Fruit fly (Drosophila melanogaster): Measurements from ENCODE around the gene CG17917.

Gene CG17917

dm6 chr3R:6368100-6368499 is 26.3 kb downstream of the CG17917 start, which contains the start of gene CG42724 (continued):
- no peak for TF ChIP-seq CG4360 (GFP tag; IDR thresholded peaks at IDR 0.05)
- TF ChIP-seq Ptx1 (GFP tag; IDR thresholded peaks at IDR 0.05): peak; percentile 74
- no peak for TF ChIP-seq dmrt99B (tag; optimal IDR thresholded peaks at IDR 0.05)
- TF ChIP-seq CG5180 (GFP tag; optimal IDR thresholded peaks at IDR 0.05): no peak
- TF ChIP-seq crc (GFP tag; optimal IDR thresholded peaks at IDR 0.05): peak; percentile 46
- no peak for TF ChIP-seq CG17829 (tag; optimal IDR thresholded peaks at IDR 0.05)
- TF ChIP-seq CG6654 (GFP tag; optimal IDR thresholded peaks at IDR 0.05): no peak
- peak; percentile 45 for TF ChIP-seq NC2α (GFP tag; optimal IDR thresholded peaks at IDR 0.05)
- TF ChIP-seq Hr3 (GFP tag; optimal IDR thresholded peaks at IDR 0.05): peak; percentile 47
- TF ChIP-seq CG43689 (GFP tag; IDR thresholded peaks at IDR 0.05): no peak
- no peak for TF ChIP-seq CG10959 (GFP tag; IDR thresholded peaks at IDR 0.05)
- TF ChIP-seq knrl (GFP tag; IDR thresholded peaks at IDR 0.05; ENCODE audit: partially characterized antibody): peak; percentile 51; the same call in 2 of the 3 replicates
- TF ChIP-seq CG10321 (GFP tag; IDR thresholded peaks at IDR 0.05): no peak
- TF ChIP-seq Atf3 (GFP tag; optimal IDR thresholded peaks at IDR 0.05): peak; percentile 53
- TF ChIP-seq org-1 (GFP tag; optimal IDR thresholded peaks at IDR 0.05): peak; percentile 43
- no peak for TF ChIP-seq CG18262 (tag; optimal IDR thresholded peaks at IDR 0.05)
- TF ChIP-seq nerfin-1 (tag; optimal IDR thresholded peaks at IDR 0.05): no peak
- TF ChIP-seq CG7839 (tag; optimal IDR thresholded peaks at IDR 0.05): no peak
- TF ChIP-seq ase (GFP tag; IDR thresholded peaks at IDR 0.05): 0 out of 3 replicates have a peak, but pooled peaks have one; percentile 38
- peak; percentile 71 for TF ChIP-seq Chrac-16 (GFP tag; optimal IDR thresholded peaks at IDR 0.05)
- no peak for TF ChIP-seq CoRest (tag; optimal IDR thresholded peaks at IDR 0.05)
- TF ChIP-seq z (GFP tag; IDR thresholded peaks at IDR 0.05): no peak
- peak; percentile 39; the same call in 2 of the 3 replicates for TF ChIP-seq Aef1 (GFP tag; IDR thresholded peaks at IDR 0.05)
- TF ChIP-seq zfh2 (GFP tag; optimal IDR thresholded peaks at IDR 0.05): peak; percentile 79
- peak; percentile 35 for TF ChIP-seq CG10267 (tag; optimal IDR thresholded peaks at IDR 0.05)
- no peak for TF ChIP-seq CG11085 (GFP tag; IDR thresholded peaks at IDR 0.05)
- peak; percentile 26 for TF ChIP-seq trh (GFP tag; optimal IDR thresholded peaks at IDR 0.05)
- peak; percentile 64 for TF ChIP-seq Xrp1 (GFP tag; IDR thresholded peaks at IDR 0.05)
- TF ChIP-seq dm (GFP tag; optimal IDR thresholded peaks at IDR 0.05): peak; percentile 69
- TF ChIP-seq CG12155 (GFP tag; optimal IDR thresholded peaks at IDR 0.05): peak; percentile 100
- peak; percentile 59 for TF ChIP-seq CG33213 (GFP tag; optimal IDR thresholded peaks at IDR 0.05)
- no peak for TF ChIP-seq btn (GFP tag; optimal IDR thresholded peaks at IDR 0.05)
- peak; percentile 70 for TF ChIP-seq ERR (GFP tag; optimal IDR thresholded peaks at IDR 0.05)
- TF ChIP-seq sima (GFP tag; optimal IDR thresholded peaks at IDR 0.05): no peak
- peak; percentile 96 for TF ChIP-seq Med (GFP tag)
- TF ChIP-seq lab (GFP tag; optimal IDR thresholded peaks at IDR 0.05): no peak
- peak; percentile 56 for TF ChIP-seq CG30431 (GFP tag; optimal IDR thresholded peaks at IDR 0.05)
- peak; percentile 79 for TF ChIP-seq ems (GFP tag; optimal IDR thresholded peaks at IDR 0.05)
- TF ChIP-seq Sox102F (GFP tag; optimal IDR thresholded peaks at IDR 0.05): no peak
- TF ChIP-seq gfzf (GFP tag; optimal IDR thresholded peaks at IDR 0.05): no peak
- no peak for TF ChIP-seq lola (GFP tag; optimal IDR thresholded peaks at IDR 0.05)
- no peak for TF ChIP-seq Nf-YC (tag; optimal IDR thresholded peaks at IDR 0.05)
- TF ChIP-seq CG8944 (GFP tag; optimal IDR thresholded peaks at IDR 0.05): peak; percentile 68
- TF ChIP-seq tgo (GFP tag; IDR thresholded peaks at IDR 0.05): peak; percentile 59
- peak; percentile 97 for TF ChIP-seq CG8290 (GFP tag; optimal IDR thresholded peaks at IDR 0.05)
- peak; percentile 82 to 96 for TF ChIP-seq CG8290 (tag; optimal IDR thresholded peaks at IDR 0.05)
- TF ChIP-seq CG9876 (GFP tag; optimal IDR thresholded peaks at IDR 0.05): peak; percentile 75
- TF ChIP-seq fu2 (GFP tag; optimal IDR thresholded peaks at IDR 0.05): peak; percentile 78
- TF ChIP-seq CG4730 (GFP tag; IDR thresholded peaks at IDR 0.05): peak; percentile 36; the same call in 1 of the 2 replicates
- TF ChIP-seq unc-4 (GFP tag; IDR thresholded peaks at IDR 0.05; ENCODE audit: partially characterized antibody): peak; percentile 29; the same call in 1 of the 2 replicates
- TF ChIP-seq Doc3 (GFP tag; IDR thresholded peaks at IDR 0.05; ENCODE audit: partially characterized antibody): peak; percentile 17; the same call in 1 of the 3 replicates
- peak; percentile 50 for TF ChIP-seq HLH3B (GFP tag; IDR thresholded peaks at IDR 0.05)
